Worm (Caenorhabditis elegans) whole organism, L2 larva: Measurements from ENCODE around the gene fbxa-158.
"Not testable (repeated sequence)": the region's sequence is repeated elsewhere in the genome, so short reads cannot be mapped to it uniquely, and the experiment has no call there.

Source experiments
- C34F6.9 ChIP-seq: fragments of 150-350 bp; optimal IDR thresholded peaks from 2 replicates; lab custom pipeline; 2014; ENCODE audit warnings: missing biosample characterization, missing genetic modification characterization
- F13H6.1 ChIP-seq: sonication (generic microtip); optimal IDR thresholded peaks from 2 replicates; lab custom pipeline; 2016; ENCODE audit warnings: missing genetic modification characterization, missing compliant biosample characterization
- R02D3.7 ChIP-seq: fragments of 150-350 bp; optimal IDR thresholded peaks from 2 replicates; lab custom pipeline; 2014; ENCODE audit warnings: missing biosample characterization, missing genetic modification characterization
- Y55F3AM.14 ChIP-seq: fragments of 200-800 bp; sonication (Bioruptor generic); optimal IDR thresholded peaks from 2 replicates; lab custom pipeline; 2018; ENCODE audit warnings: mild to moderate bottlenecking, missing genetic modification characterization, missing compliant biosample characterization
- ZK546.5 ChIP-seq: sonication (generic microtip); optimal IDR thresholded peaks from 2 replicates; lab custom pipeline; 2017; ENCODE audit warnings: missing biosample characterization, missing genetic modification characterization
- alr-1 ChIP-seq: fragments of 150-350 bp; optimal IDR thresholded peaks from 2 replicates; lab custom pipeline; 2014; ENCODE audit warnings: missing biosample characterization, missing genetic modification characterization
- ama-1 ChIP-seq: fragments of 150-350 bp; optimal IDR thresholded peaks from 2 replicates; lab custom pipeline; 2018; ENCODE audit warnings: inconsistent platforms
- blmp-1 ChIP-seq: sonication (generic microtip); optimal IDR thresholded peaks from 2 replicates; lab custom pipeline; 2017; ENCODE audit warnings: missing genetic modification characterization, mild to moderate bottlenecking, missing compliant biosample characterization, antibody characterized with exemption, moderate library complexity; ENCODE audit not compliant: insufficient read depth
- ceh-16 ChIP-seq: fragments of 150-350 bp; optimal IDR thresholded peaks from 2 replicates; lab custom pipeline; 2014; ENCODE audit warnings: missing biosample characterization, missing genetic modification characterization
- crh-2 ChIP-seq: sonication (generic microtip); optimal IDR thresholded peaks from 2 replicates; lab custom pipeline; 2017; ENCODE audit warnings: missing biosample characterization, missing genetic modification characterization
- egl-27 ChIP-seq: sonication (generic microtip); optimal IDR thresholded peaks from 3 replicates; lab custom pipeline; 2017; ENCODE audit warnings: missing biosample characterization, missing genetic modification reagents, missing genetic modification characterization
- elt-1 ChIP-seq: fragments of 150-350 bp; optimal IDR thresholded peaks from 2 replicates; lab custom pipeline; 2014; ENCODE audit warnings: missing biosample characterization, missing genetic modification characterization
- fos-1 ChIP-seq: fragments of 150-350 bp; optimal IDR thresholded peaks from 2 replicates; lab custom pipeline; 2014; ENCODE audit warnings: missing biosample characterization, missing genetic modification characterization
- gmeb-1 ChIP-seq: fragments of 150-350 bp; optimal IDR thresholded peaks from 2 replicates; lab custom pipeline; 2014; ENCODE audit warnings: missing biosample characterization, missing genetic modification characterization
- lin-13 ChIP-seq: fragments of 150-350 bp; optimal IDR thresholded peaks from 2 replicates; lab custom pipeline; 2014; ENCODE audit warnings: missing biosample characterization, missing genetic modification reagents, missing genetic modification characterization
- lin-39 ChIP-seq: fragments of 150-350 bp; optimal IDR thresholded peaks from 2 replicates; lab custom pipeline; 2014; ENCODE audit warnings: missing biosample characterization, missing genetic modification reagents, missing genetic modification characterization
- mab-5 ChIP-seq: fragments of 150-350 bp; optimal IDR thresholded peaks from 2 replicates; lab custom pipeline; 2014; ENCODE audit warnings: missing biosample characterization, missing genetic modification characterization
- mbf-1 ChIP-seq: sonication (generic microtip); optimal IDR thresholded peaks from 2 replicates; lab custom pipeline; 2017; ENCODE audit warnings: missing biosample characterization, missing genetic modification characterization
- mdl-1 ChIP-seq, 2 experiments: fragments of 150-350 bp in 1 of 2; sonication (generic microtip) in 1 of 2; optimal IDR thresholded peaks; 2 replicates each; lab custom pipeline; 2017; ENCODE audit warnings: missing biosample characterization in 2 of 2, missing genetic modification characterization in 2 of 2
- nhr-10 ChIP-seq: sonication (generic microtip); optimal IDR thresholded peaks from 2 replicates; lab custom pipeline; 2017; ENCODE audit warnings: missing biosample characterization, missing genetic modification characterization
- nhr-11 ChIP-seq: fragments of 150-350 bp; optimal IDR thresholded peaks from 2 replicates; lab custom pipeline; 2014; ENCODE audit warnings: missing biosample characterization, missing genetic modification characterization
- nhr-21 ChIP-seq: fragments of 150-350 bp; optimal IDR thresholded peaks from 2 replicates; lab custom pipeline; 2014; ENCODE audit warnings: missing biosample characterization, missing genetic modification characterization
- nhr-23 ChIP-seq: fragments of 150-350 bp; optimal IDR thresholded peaks from 2 replicates; lab custom pipeline; 2014; ENCODE audit warnings: missing biosample characterization, missing genetic modification reagents, missing genetic modification characterization
- nhr-237 ChIP-seq: fragments of 150-350 bp; optimal IDR thresholded peaks from 2 replicates; lab custom pipeline; 2014; ENCODE audit warnings: missing biosample characterization, missing genetic modification characterization
- nhr-25 ChIP-seq: fragments of 150-350 bp; sonication (generic microtip); optimal IDR thresholded peaks from 3 replicates; lab custom pipeline; 2014; ENCODE audit warnings: missing biosample characterization, missing genetic modification characterization
- nhr-77 ChIP-seq: fragments of 150-350 bp; optimal IDR thresholded peaks from 2 replicates; lab custom pipeline; 2014; ENCODE audit warnings: missing biosample characterization, missing genetic modification characterization
- skn-1 ChIP-seq: sonication (generic microtip); optimal IDR thresholded peaks from 2 replicates; lab custom pipeline; 2017; ENCODE audit warnings: missing biosample characterization, missing genetic modification characterization
- unc-39 ChIP-seq: fragments of 150-350 bp; optimal IDR thresholded peaks from 2 replicates; lab custom pipeline; 2014; ENCODE audit warnings: missing biosample characterization, missing genetic modification characterization
- unc-62 ChIP-seq: fragments of 150-350 bp; optimal IDR thresholded peaks from 2 replicates; lab custom pipeline; 2014; ENCODE audit warnings: missing biosample characterization, missing genetic modification reagents, missing genetic modification characterization
- ztf-11 ChIP-seq: sonication (generic microtip); optimal IDR thresholded peaks from 2 replicates; lab custom pipeline; 2017; ENCODE audit warnings: missing biosample characterization, missing genetic modification characterization
- ztf-4 ChIP-seq: fragments of 150-350 bp; optimal IDR thresholded peaks from 2 replicates; lab custom pipeline; 2014; ENCODE audit warnings: missing biosample characterization, missing genetic modification characterization

fbxa-158 gene

ce11 chrII:1633490-1633889 is 12.4 kb upstream of the fbxa-158 start, which contains the start of gene C08E3.1:
C08E3.1 (plus strand) TSS chrII:1633790.
- not testable (repeated sequence) for TF ChIP-seq ztf-4 (tag; lab: Kevin White, UChicago); ceh-16 (tag; lab: Kevin White, UChicago); Y55F3AM.14 (GFP tag; lab: Kevin White, UChicago)

- TF ChIP-seq nhr-237, nhr-23, lin-39 (tag; lab: Kevin White, UChicago): not testable (repeated sequence)
These were observed 11.1 kb upstream of the fbxa-158 start, which contains the start of gene C08E3.13 for ce11 chrII:1632216-1632615. C08E3.13 (minus strand) TSS chrII:1632316.

- TF ChIP-seq nhr-23 (tag; lab: Kevin White, UChicago); fos-1; lin-39 (tag; lab: Kevin White, UChicago): not testable (repeated sequence)
These were observed 6.7 kb upstream of the fbxa-158 start, which contains the start of gene C08E3.15 for ce11 chrII:1627783-1628182. C08E3.15 (minus strand) TSS chrII:1627883.

ce11 chrII:1625666-1626065 is 4.6 kb upstream of the fbxa-158 start, which contains the start of gene C08E3.14:
C08E3.14 (plus strand) TSS chrII:1625966.
- TF ChIP-seq nhr-23 (tag; lab: Kevin White, UChicago) (no peak), skn-1 (tag; lab: Kevin White, UChicago) (no peak), elt-1 (tag; lab: Kevin White, UChicago) (no peak), ZK546.5 (tag; lab: Kevin White, UChicago) (no peak), ama-1 (lab: Kevin White, UChicago) (no peak), egl-27 (no peak), mdl-1 (tag; optimal IDR thresholded peaks at IDR 0.05; lab: Kevin White, UChicago) (no peak), blmp-1 (no peak), F13H6.1 (no peak), nhr-21 (tag; lab: Kevin White, UChicago) (no peak), ztf-11 (tag; lab: Kevin White, UChicago) (no peak), fos-1 (no peak), mbf-1 (tag; lab: Kevin White, UChicago) (no peak)
- TF ChIP-seq, all 48 proteins: peak for 0

- TF ChIP-seq C34F6.9 (tag; lab: Kevin White, UChicago) = no peak
- TF ChIP-seq unc-39 (tag; lab: Kevin White, UChicago) = no peak
These were observed 3.5 kb upstream of the fbxa-158 start, which contains the start of gene fbxa-160 for ce11 chrII:1624572-1624971. fbxa-160 (minus strand) TSS chrII:1624672.

ce11 chrII:1621795-1622194 is 715 bp upstream of the fbxa-158 start:
- TF ChIP-seq fos-1 = peak; percentile 44
- TF ChIP-seq F13H6.1 = no peak

- TF ChIP-seq mab-5 (tag; lab: Kevin White, UChicago) = no peak
- TF ChIP-seq lin-39 (tag; lab: Kevin White, UChicago) = no peak
- no peak for TF ChIP-seq F13H6.1
- no peak for TF ChIP-seq gmeb-1 (tag; lab: Kevin White, UChicago)
- TF ChIP-seq lin-13 (GFP tag; lab: Kevin White, UChicago) = no peak
- no peak for TF ChIP-seq nhr-11 (tag; lab: Kevin White, UChicago)
- TF ChIP-seq nhr-23 (tag; lab: Kevin White, UChicago) = no peak
- no peak for TF ChIP-seq unc-62 (GFP tag; lab: Kevin White, UChicago)
- TF ChIP-seq nhr-10 (tag; lab: Kevin White, UChicago) = no peak
- TF ChIP-seq crh-2 (tag; lab: Kevin White, UChicago) = no peak
- TF ChIP-seq nhr-25 (tag; lab: Kevin White, UChicago) = no peak
- no peak for TF ChIP-seq R02D3.7
- TF ChIP-seq mdl-1 (tag; optimal IDR thresholded peaks at IDR 0.05; lab: Kevin White, UChicago) = no peak
- no peak for TF ChIP-seq alr-1
- TF ChIP-seq ceh-16 (tag; lab: Kevin White, UChicago) = no peak
- TF ChIP-seq nhr-77 (tag; lab: Kevin White, UChicago) = no peak
- TF ChIP-seq ztf-11 (tag; lab: Kevin White, UChicago) = no peak
- TF ChIP-seq fos-1 = no peak
- TF ChIP-seq nhr-237 (tag; lab: Kevin White, UChicago) = no peak
- TF ChIP-seq, all 48 proteins: peak for 0
These were observed 2.1 kb downstream of the fbxa-158 start, which contains the start of gene fbxa-166 for ce11 chrII:1618948-1619347. fbxa-166 (minus strand) TSS chrII:1619048.
